Worm (Caenorhabditis elegans): ENCODE measurements around the gene C14C10.5.

- TF ChIP-seq aly-2 (tag; optimal IDR thresholded peaks at IDR 0.05) (no peak), zag-1 (tag; optimal IDR thresholded peaks at IDR 0.05) (no peak), nhr-237 (tag; optimal IDR thresholded peaks at IDR 0.05) (no peak), ZK546.5 (tag; optimal IDR thresholded peaks at IDR 0.05) (no peak), R02D3.7 (tag; optimal IDR thresholded peaks at IDR 0.05) (no peak), daf-12 (tag; optimal IDR thresholded peaks at IDR 0.05) (no peak), lin-39 (tag; optimal IDR thresholded peaks at IDR 0.05) (no peak), nhr-25 (tag; optimal IDR thresholded peaks at IDR 0.05) (no peak), skn-1 (tag; optimal IDR thresholded peaks at IDR 0.05) (no peak), ztf-11 (tag; optimal IDR thresholded peaks at IDR 0.05) (no peak), unc-39 (tag; optimal IDR thresholded peaks at IDR 0.05) (no peak)
These were observed at the start of gene C14C10.5 for ce11 chrV:12599510-12600242.

All from whole organism, L3 larva.